Worm (Caenorhabditis elegans): ENCODE results near the gene gar-1.

ce11 chrX:6503148-6503547, 18.5 kb upstream of the gar-1 start:
- TF ChIP-seq tbx-7 (tag; optimal IDR thresholded peaks at IDR 0.05) (no peak), tbx-2 (tag; optimal IDR thresholded peaks at IDR 0.05) (no peak), rnt-1 (tag; optimal IDR thresholded peaks at IDR 0.05) (no peak), ama-1 (optimal IDR thresholded peaks at IDR 0.05) (no peak), unc-86 (tag; optimal IDR thresholded peaks at IDR 0.05) (no peak), eyg-1 (tag; optimal IDR thresholded peaks at IDR 0.05) (no peak), ahr-1 (tag; optimal IDR thresholded peaks at IDR 0.05) (no peak), ceh-19 (GFP tag; optimal IDR thresholded peaks at IDR 0.05) (no peak), pha-4 (tag; optimal IDR thresholded peaks at IDR 0.05) (no peak), fkh-6 (tag; optimal IDR thresholded peaks at IDR 0.05) (no peak), pag-3 (tag; optimal IDR thresholded peaks at IDR 0.05; ENCODE audit: borderline replicate concordance) (no peak), ceh-6 (GFP tag; optimal IDR thresholded peaks at IDR 0.05) (no peak), fkh-10 (GFP tag; optimal IDR thresholded peaks at IDR 0.05) (no peak)

Measured in whole organism, late embryonic.